Worm (Caenorhabditis elegans): ENCODE results near the gene stip-1.

DNA sequence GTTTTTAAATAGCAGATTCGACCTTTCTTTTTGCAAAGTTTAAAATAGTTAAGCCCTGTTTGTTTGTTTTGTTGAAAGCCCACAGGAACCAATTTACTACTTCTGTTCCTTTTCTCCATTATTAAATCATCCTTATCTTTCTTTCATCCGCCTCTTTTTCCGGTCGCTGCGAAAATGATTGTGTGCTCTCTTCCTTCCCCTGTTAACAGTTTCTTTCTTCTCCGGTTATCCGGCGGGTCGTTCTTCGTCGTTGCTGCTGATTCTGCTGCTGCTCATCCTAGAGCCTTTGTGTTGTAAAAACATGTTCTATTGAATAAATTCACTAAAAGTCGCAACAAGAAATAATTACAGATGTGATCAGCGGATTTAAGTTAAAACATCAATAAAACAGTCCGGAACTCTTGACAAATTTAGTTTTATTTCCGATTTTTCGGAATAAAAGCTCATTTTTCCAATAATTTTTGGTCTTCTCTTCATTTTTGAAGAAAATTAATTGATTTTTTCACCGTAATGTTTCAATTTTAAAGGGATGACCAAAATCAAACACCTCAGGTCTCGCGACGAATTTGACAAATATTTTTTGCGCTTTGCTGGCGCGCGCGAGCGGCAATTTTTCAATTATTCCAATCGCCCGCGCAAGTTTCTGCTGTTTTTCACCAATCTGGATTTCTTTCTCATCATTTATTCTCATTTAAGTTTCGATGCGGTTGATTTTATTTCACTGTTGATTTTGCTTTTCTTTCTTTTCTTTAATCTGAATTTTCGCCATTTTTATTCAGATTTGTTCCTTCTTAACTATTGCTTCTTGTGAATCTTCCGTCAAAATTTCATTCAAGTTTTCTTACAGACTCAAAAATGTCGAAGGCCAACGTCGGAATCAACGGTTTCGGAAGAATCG is 43.7 kb upstream of the stip-1 start, which contains the start of gene gpd-1:
- TF ChIP-seq nhr-6 (tag; optimal IDR thresholded peaks at IDR 0.05), result no peak
- no peak for TF ChIP-seq lsy-2 (tag; optimal IDR thresholded peaks at IDR 0.05)
- TF ChIP-seq nhr-10 (tag; optimal IDR thresholded peaks at IDR 0.05), result no peak
- TF ChIP-seq ZK546.5 (tag; optimal IDR thresholded peaks at IDR 0.05), result no peak
- peak; percentile 74 for TF ChIP-seq ama-1 (optimal IDR thresholded peaks at IDR 0.05)
- no peak for TF ChIP-seq snpc-4 (tag; optimal IDR thresholded peaks at IDR 0.05)
- TF ChIP-seq set-16 (GFP tag; IDR thresholded peaks at IDR 0.05), result no peak
- no peak for TF ChIP-seq nhr-28 (tag; optimal IDR thresholded peaks at IDR 0.05)
- TF ChIP-seq dmd-6 (GFP tag; IDR thresholded peaks at IDR 0.05), result no peak
- no peak for TF ChIP-seq unc-62 (GFP tag; optimal IDR thresholded peaks at IDR 0.05 in 1 of 2)
- TF ChIP-seq unc-62 (tag; optimal IDR thresholded peaks at IDR 0.05), result no peak
- TF ChIP-seq mep-1 (tag; optimal IDR thresholded peaks at IDR 0.05), result no peak
- TF ChIP-seq dpl-1 (GFP tag; optimal IDR thresholded peaks at IDR 0.05), result no peak
- no peak for TF ChIP-seq fkh-10 (GFP tag; optimal IDR thresholded peaks at IDR 0.05)
- TF ChIP-seq dve-1 (tag; optimal IDR thresholded peaks at IDR 0.05; ENCODE audit: insufficient read depth), result no peak

All from whole organism, L4 larva.